Fruit fly (Drosophila melanogaster) whole organism, wandering third instar larva: ENCODE results near the gene Rad17.

Source experiments
- CG32264 ChIP-seq: fragments of 200-800 bp; sonication (Bioruptor generic); optimal IDR thresholded peaks from 2 replicates; lab custom pipeline; 2016; ENCODE audit warnings: missing biosample characterization, missing genetic modification characterization
- Dfd ChIP-seq: fragments of >200 bp; optimal IDR thresholded peaks from 2 replicates; lab custom pipeline; 2017; ENCODE audit warnings: missing biosample characterization, missing genetic modification characterization
- Vsx2 ChIP-seq: fragments of 200-300, 225-300 bp; sonication (Bioruptor generic); optimal IDR thresholded peaks from 2 replicates; lab custom pipeline; 2018; ENCODE audit warnings: missing biosample characterization, missing genetic modification characterization; ENCODE audit not compliant: partially characterized antibody
- br ChIP-seq: fragments of 200-800 bp; sonication (Bioruptor generic); optimal IDR thresholded peaks from 2 replicates; lab custom pipeline; 2016; ENCODE audit warnings: missing biosample characterization, missing genetic modification characterization
- dsf ChIP-seq: sonication (Bioruptor generic); optimal IDR thresholded peaks from 2 replicates; lab custom pipeline; 2016; ENCODE audit warnings: missing biosample characterization, missing genetic modification characterization, borderline replicate concordance
- lola ChIP-seq: fragments of >200 bp; optimal IDR thresholded peaks from 2 replicates; lab custom pipeline; 2017; ENCODE audit warnings: missing biosample characterization, missing genetic modification characterization
- psq ChIP-seq: fragments of 200-800 bp; sonication (Bioruptor generic); optimal IDR thresholded peaks from 3 replicates; lab custom pipeline; 2017; ENCODE audit warnings: missing biosample characterization, mild to moderate bottlenecking, missing genetic modification characterization, moderate library complexity

dm6 chr3R:14651076-14651662 lies 11.8 kb downstream of the Rad17 start:
- TF ChIP-seq dsf (GFP tag; lab: Kevin White, UChicago) (no peak), Dfd (no peak), psq (GFP tag; lab: Kevin White, UChicago) (peak; percentile 97), CG32264 (no peak), br (GFP tag; lab: Kevin White, UChicago) (no peak), Vsx2 (GFP tag; lab: Kevin White, UChicago) (no peak), lola (GFP tag; lab: Kevin White, UChicago) (no peak)
